Worm (Caenorhabditis elegans) whole organism, mixed stage, embryonic: ENCODE results near the gene F53F8.4.

Source experiments
- lsy-2 ChIP-seq: fragments of 150-350 bp; optimal IDR thresholded peaks from 2 replicates; lab custom pipeline; 2014; ENCODE audit warnings: missing biosample characterization, missing genetic modification characterization
- nhr-237 ChIP-seq: fragments of 150-350 bp; optimal IDR thresholded peaks from 2 replicates; lab custom pipeline; 2014; ENCODE audit warnings: missing biosample characterization, missing genetic modification characterization
- nhr-76 ChIP-seq: sonication (generic microtip); optimal IDR thresholded peaks from 2 replicates; lab custom pipeline; 2017; ENCODE audit warnings: missing biosample characterization, missing genetic modification characterization

- TF ChIP-seq nhr-237 (tag; lab: Kevin White, UChicago) (no peak), lsy-2 (no peak), nhr-76 (tag; lab: Kevin White, UChicago) (no peak)
Measured at ce11 chrV:20731787-20732186, 40.3 kb upstream of the F53F8.4 start, which contains the start of gene srxa-1.
